Fruit fly (Drosophila melanogaster): Measurements from ENCODE around the gene CG34155.

dm6 chr3R:30529570-30529969 lies 30.4 kb downstream of the CG34155 start:
- TF ChIP-seq otp (GFP tag; IDR thresholded peaks at IDR 0.05) (no peak), Taf1 (GFP tag; IDR thresholded peaks at IDR 0.05) (no peak), ERR (GFP tag; optimal IDR thresholded peaks at IDR 0.05) (no peak), CG30020 (tag; optimal IDR thresholded peaks at IDR 0.05) (no peak), CG6791 (GFP tag; IDR thresholded peaks at IDR 0.05; ENCODE audit: partially characterized antibody) (no peak), YL-1 (GFP tag; optimal IDR thresholded peaks at IDR 0.05) (no peak), CG4854 (GFP tag; optimal IDR thresholded peaks at IDR 0.05) (no peak), Hand (GFP tag; optimal IDR thresholded peaks at IDR 0.05) (no peak), bcd (GFP tag; optimal IDR thresholded peaks at IDR 0.05) (no peak), amos (GFP tag; IDR thresholded peaks at IDR 0.05; ENCODE audit: partially characterized antibody) (no peak), Pdp1 (GFP tag; optimal IDR thresholded peaks at IDR 0.05) (no peak), sim (GFP tag; IDR thresholded peaks at IDR 0.05) (no peak)

Measured in whole organism, embryonic.